Worm (Caenorhabditis elegans): ENCODE measurements around the gene hlh-11.

DNA sequence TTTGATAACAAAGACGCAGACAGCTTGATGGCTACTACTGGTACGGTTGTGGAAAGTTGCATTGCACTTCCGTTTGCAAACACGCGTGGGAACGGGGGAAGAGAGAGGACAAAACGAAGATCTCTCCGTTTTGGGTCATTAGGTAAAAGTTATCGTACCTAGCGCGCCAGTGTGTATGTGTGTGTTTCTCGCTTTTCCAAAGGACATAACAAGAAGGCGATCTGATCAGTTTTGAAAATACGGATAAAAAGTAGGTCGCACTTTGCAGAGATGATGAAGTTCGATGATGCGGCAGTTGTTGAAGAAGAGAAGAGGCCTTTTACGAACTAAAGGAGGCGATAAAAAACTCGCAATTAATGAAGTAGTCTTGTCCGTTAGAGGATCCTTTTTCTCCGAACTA is 25.6 kb downstream of the hlh-11 start:
- TF ChIP-seq ztf-11 (tag; optimal IDR thresholded peaks at IDR 0.05) (no peak), unc-62 (GFP tag; optimal IDR thresholded peaks at IDR 0.05) (no peak), mab-5 (tag; optimal IDR thresholded peaks at IDR 0.05) (no peak), ceh-39 (tag; optimal IDR thresholded peaks at IDR 0.05) (no peak), tbx-8 (GFP tag; optimal IDR thresholded peaks at IDR 0.05) (no peak), nhr-2 (tag; optimal IDR thresholded peaks at IDR 0.05) (no peak), drap-1 (GFP tag; optimal IDR thresholded peaks at IDR 0.05) (no peak), nhr-12 (tag; optimal IDR thresholded peaks at IDR 0.05) (no peak), lin-13 (tag; optimal IDR thresholded peaks at IDR 0.05) (no peak), ces-1 (GFP tag; optimal IDR thresholded peaks at IDR 0.05) (no peak), pha-4 (tag; optimal IDR thresholded peaks at IDR 0.05) (no peak), elt-3 (tag; optimal IDR thresholded peaks at IDR 0.05) (no peak), zip-8 (tag; optimal IDR thresholded peaks at IDR 0.05) (no peak)

Measured in whole organism, mixed stage, embryonic.